Worm (Caenorhabditis elegans) whole organism, L3 larva: Measurements from ENCODE around the gene C35A11.2.
A peak's percentile ranks its signal among the peaks of the same experiment; 100 is the strongest.

Source experiments
- R02D3.7 ChIP-seq: fragments of 150-350 bp; optimal IDR thresholded peaks from 2 replicates; lab custom pipeline; 2014; ENCODE audit warnings: missing biosample characterization, missing genetic modification characterization
- ZK546.5 ChIP-seq: sonication (generic microtip); optimal IDR thresholded peaks from 2 replicates; lab custom pipeline; 2017; ENCODE audit warnings: missing biosample characterization, missing genetic modification characterization
- aly-2 ChIP-seq: fragments of 150-350 bp; optimal IDR thresholded peaks from 2 replicates; lab custom pipeline; 2014; ENCODE audit warnings: missing biosample characterization, missing genetic modification characterization
- ama-1 ChIP-seq: fragments of 150-350 bp; optimal IDR thresholded peaks from 2 replicates; lab custom pipeline; 2018
- ceh-82 ChIP-seq: fragments of 150-350 bp; optimal IDR thresholded peaks from 2 replicates; lab custom pipeline; 2014; ENCODE audit warnings: missing biosample characterization, missing genetic modification characterization
- ceh-9 ChIP-seq: sonication (generic microtip); optimal IDR thresholded peaks from 2 replicates; lab custom pipeline; 2018; ENCODE audit warnings: missing biosample characterization, missing genetic modification characterization
- daf-12 ChIP-seq: fragments of 150-350 bp; optimal IDR thresholded peaks from 2 replicates; lab custom pipeline; 2014; ENCODE audit warnings: missing biosample characterization, missing genetic modification reagents, missing genetic modification characterization
- egl-27 ChIP-seq: sonication (generic microtip); optimal IDR thresholded peaks from 4 replicates; lab custom pipeline; 2017; ENCODE audit warnings: missing biosample characterization, missing genetic modification reagents, missing genetic modification characterization
- egl-5 ChIP-seq: fragments of 150-350 bp; optimal IDR thresholded peaks from 2 replicates; lab custom pipeline; 2017; ENCODE audit warnings: missing biosample characterization, missing genetic modification reagents, missing genetic modification characterization, inconsistent platforms
- elt-2 ChIP-seq: sonication (generic microtip); optimal IDR thresholded peaks from 2 replicates; lab custom pipeline; 2016; ENCODE audit warnings: missing genetic modification reagents, mild to moderate bottlenecking, missing genetic modification characterization, missing compliant biosample characterization
- elt-3 ChIP-seq, 3 experiments: fragments of 150-350 bp in 1 of 3; sonication (generic microtip) in 2 of 3; optimal IDR thresholded peaks; 2 replicates in 2 of 3; 4 replicates in 1 of 3; lab custom pipeline; 2014 to 2017; ENCODE audit warnings: missing biosample characterization in 3 of 3, missing genetic modification characterization in 3 of 3
- eor-1 ChIP-seq, 2 experiments: fragments of 150-350 bp; optimal IDR thresholded peaks; 2 replicates each; lab custom pipeline; 2014 to 2018; ENCODE audit warnings: missing biosample characterization in 2 of 2, missing genetic modification characterization in 2 of 2
- fkh-10 ChIP-seq: sonication (generic microtip); optimal IDR thresholded peaks from 2 replicates; lab custom pipeline; 2017; ENCODE audit warnings: missing biosample characterization, missing genetic modification reagents, missing genetic modification characterization
- fkh-2 ChIP-seq: fragments of 150-350 bp; optimal IDR thresholded peaks from 2 replicates; lab custom pipeline; 2014; ENCODE audit warnings: missing biosample characterization, missing genetic modification reagents, missing genetic modification characterization
- lin-39 ChIP-seq: fragments of 150-350 bp; optimal IDR thresholded peaks from 2 replicates; lab custom pipeline; 2018; ENCODE audit warnings: missing biosample characterization, missing genetic modification reagents, missing genetic modification characterization
- mml-1 ChIP-seq: fragments of 150-350 bp; sonication (generic microtip); optimal IDR thresholded peaks from 3 replicates; lab custom pipeline; 2014; ENCODE audit warnings: missing biosample characterization, missing genetic modification characterization
- nfya-1 ChIP-seq: sonication (generic microtip); optimal IDR thresholded peaks from 2 replicates; lab custom pipeline; 2017; ENCODE audit warnings: missing genetic modification characterization, mild to moderate bottlenecking, missing compliant biosample characterization, antibody characterized with exemption, moderate library complexity; ENCODE audit not compliant: insufficient read depth
- nhr-12 ChIP-seq: fragments of 150-350 bp; optimal IDR thresholded peaks from 2 replicates; lab custom pipeline; 2014; ENCODE audit warnings: missing biosample characterization, missing genetic modification characterization
- nhr-23 ChIP-seq: fragments of 150-350 bp; optimal IDR thresholded peaks from 2 replicates; lab custom pipeline; 2014; ENCODE audit warnings: missing biosample characterization, missing genetic modification reagents, missing genetic modification characterization
- nhr-25 ChIP-seq: sonication (generic microtip); optimal IDR thresholded peaks from 2 replicates; lab custom pipeline; 2017; ENCODE audit warnings: missing biosample characterization, missing genetic modification characterization
- nhr-28 ChIP-seq: fragments of 150-350 bp; optimal IDR thresholded peaks from 2 replicates; lab custom pipeline; 2014; ENCODE audit warnings: missing biosample characterization, missing genetic modification characterization
- nhr-43 ChIP-seq: sonication (generic microtip); optimal IDR thresholded peaks from 2 replicates; lab custom pipeline; 2016; ENCODE audit warnings: mild to moderate bottlenecking, missing genetic modification characterization, missing compliant biosample characterization; ENCODE audit not compliant: poor library complexity, severe bottlenecking
- nhr-67 ChIP-seq: fragments of 150-350 bp; optimal IDR thresholded peaks from 2 replicates; lab custom pipeline; 2014; ENCODE audit warnings: missing biosample characterization, missing genetic modification characterization
- nhr-76 ChIP-seq: fragments of 150-350 bp; sonication (generic microtip); optimal IDR thresholded peaks from 5 replicates; lab custom pipeline; 2014; ENCODE audit warnings: missing biosample characterization, missing genetic modification characterization
- pqm-1 ChIP-seq: fragments of 150-350 bp; optimal IDR thresholded peaks from 2 replicates; lab custom pipeline; 2017; ENCODE audit warnings: missing biosample characterization, missing genetic modification characterization, inconsistent platforms
- skn-1 ChIP-seq: fragments of 150-350 bp; optimal IDR thresholded peaks from 2 replicates; lab custom pipeline; 2014; ENCODE audit warnings: missing biosample characterization, missing genetic modification characterization
- snpc-4 ChIP-seq: fragments of 150-350 bp; optimal IDR thresholded peaks from 2 replicates; lab custom pipeline; 2014; ENCODE audit warnings: missing biosample characterization, missing genetic modification characterization
- tbx-2 ChIP-seq: sonication (generic microtip); optimal IDR thresholded peaks from 2 replicates; lab custom pipeline; 2016; ENCODE audit warnings: mild to moderate bottlenecking, missing genetic modification characterization, missing compliant biosample characterization
- unc-39 ChIP-seq: sonication (generic microtip); optimal IDR thresholded peaks from 4 replicates; lab custom pipeline; 2017; ENCODE audit warnings: missing biosample characterization, missing genetic modification characterization
- unc-62 ChIP-seq: fragments of 150-350 bp; sonication (generic microtip); optimal IDR thresholded peaks from 4 replicates; lab custom pipeline; 2014; ENCODE audit warnings: missing biosample characterization, missing genetic modification reagents, missing genetic modification characterization
- zag-1 ChIP-seq: fragments of 150-350 bp; optimal IDR thresholded peaks from 2 replicates; lab custom pipeline; 2014; ENCODE audit warnings: missing biosample characterization, missing genetic modification characterization
- ztf-11 ChIP-seq: fragments of 150-350 bp; optimal IDR thresholded peaks from 2 replicates; lab custom pipeline; 2014; ENCODE audit warnings: missing biosample characterization, missing genetic modification characterization
- ztf-4 ChIP-seq: fragments of 150-350 bp; optimal IDR thresholded peaks from 2 replicates; lab custom pipeline; 2014; ENCODE audit warnings: missing biosample characterization, missing genetic modification characterization

C35A11.2 gene

ce11 chrV:5372118-5372517 is 14.0 kb upstream of the C35A11.2 start, which contains the start of gene C35A11.3:
TSS of gene C35A11.3 (plus strand) at chrV:5372418.
- TF ChIP-seq zag-1 (tag; lab: Kevin White, UChicago) (no peak), aly-2 (tag; lab: Kevin White, UChicago) (no peak), nhr-23 (tag; lab: Kevin White, UChicago) (no peak), pqm-1 (tag; lab: Kevin White, UChicago) (no peak), lin-39 (tag; lab: Kevin White, UChicago) (no peak), nhr-43 (no peak), tbx-2 (tag; lab: Kevin White, UChicago) (no peak), nhr-12 (tag; lab: Kevin White, UChicago) (no peak), egl-5 (tag; lab: Kevin White, UChicago) (no peak), unc-39 (tag; lab: Kevin White, UChicago) (no peak), eor-1 (tag; optimal IDR thresholded peaks at IDR 0.05; lab: Kevin White, UChicago) (no peak), fkh-2 (tag; lab: Kevin White, UChicago) (no peak), snpc-4 (tag; lab: Kevin White, UChicago) (no peak)
- TF ChIP-seq, all 47 proteins: peak for 0

- TF ChIP-seq elt-2 (peak; percentile 99), nfya-1 (tag; lab: Kevin White, UChicago) (no peak), ama-1 (no peak), egl-27 (peak; percentile 16), ceh-82 (tag; lab: Kevin White, UChicago) (no peak), pqm-1 (tag; lab: Kevin White, UChicago) (peak; percentile 79)
Observed at ce11 chrV:5392993-5393628, 7.0 kb downstream of the C35A11.2 start, which contains the start of gene C35A11.4. TSS of gene C35A11.4 (minus strand) at chrV:5393148.

- TF ChIP-seq nhr-28 (tag; lab: Kevin White, UChicago) (no peak), nhr-12 (tag; lab: Kevin White, UChicago) (no peak), snpc-4 (tag; lab: Kevin White, UChicago) (no peak), nhr-25 (tag; lab: Kevin White, UChicago) (no peak), fkh-2 (tag; lab: Kevin White, UChicago) (no peak), elt-2 (no peak), ama-1 (no peak), daf-12 (no peak), ceh-82 (tag; lab: Kevin White, UChicago) (no peak), R02D3.7 (no peak), nhr-23 (tag; lab: Kevin White, UChicago) (no peak), nhr-43 (no peak), tbx-2 (tag; lab: Kevin White, UChicago) (no peak), ZK546.5 (tag; lab: Kevin White, UChicago) (no peak), fkh-10 (GFP tag; lab: Kevin White, UChicago) (no peak), lin-39 (tag; lab: Kevin White, UChicago) (no peak), ztf-11 (tag; lab: Kevin White, UChicago) (no peak)
Observed at ce11 chrV:5403938-5404337, 17.8 kb downstream of the C35A11.2 start.

- TF ChIP-seq aly-2 (tag; lab: Kevin White, UChicago) (no peak), ceh-9 (tag; lab: Kevin White, UChicago) (no peak), unc-62 (GFP tag; lab: Kevin White, UChicago) (no peak), nhr-43 (no peak), snpc-4 (tag; lab: Kevin White, UChicago) (no peak), fkh-10 (GFP tag; lab: Kevin White, UChicago) (no peak), nhr-76 (tag; lab: Kevin White, UChicago) (no peak), elt-3 (tag; optimal IDR thresholded peaks at IDR 0.05; lab: Kevin White, UChicago) (no peak)
Observed at ce11 chrV:5405053-5405452, 19.0 kb downstream of the C35A11.2 start, which contains the start of gene dmsr-7. TSS of gene dmsr-7 (plus strand) at chrV:5405353.

ce11 chrV:5408223-5408622 is 22.1 kb downstream of the C35A11.2 start, which contains the start of gene C25A6.1:
TSS of gene C25A6.1 (plus strand) at chrV:5408523.
- no peak for TF ChIP-seq nhr-25 (tag; lab: Kevin White, UChicago)
- TF ChIP-seq nfya-1 (tag; lab: Kevin White, UChicago), result no peak
- TF ChIP-seq nhr-43, result no peak
- no peak for TF ChIP-seq egl-5 (tag; lab: Kevin White, UChicago)
- TF ChIP-seq egl-27, result no peak
- no peak for TF ChIP-seq tbx-2 (tag; lab: Kevin White, UChicago)
- no peak for TF ChIP-seq fkh-2 (tag; lab: Kevin White, UChicago)
- TF ChIP-seq nhr-67 (tag; lab: Kevin White, UChicago), result no peak
- no peak for TF ChIP-seq ztf-4
- TF ChIP-seq eor-1 (tag; optimal IDR thresholded peaks at IDR 0.05; lab: Kevin White, UChicago), result no peak
- TF ChIP-seq mml-1, result no peak
- no peak for TF ChIP-seq skn-1 (tag; lab: Kevin White, UChicago)
